Worm (Caenorhabditis elegans): ENCODE results near the gene srd-21.
A peak's percentile ranks its signal among the peaks of the same experiment; 100 is the strongest.

DNA sequence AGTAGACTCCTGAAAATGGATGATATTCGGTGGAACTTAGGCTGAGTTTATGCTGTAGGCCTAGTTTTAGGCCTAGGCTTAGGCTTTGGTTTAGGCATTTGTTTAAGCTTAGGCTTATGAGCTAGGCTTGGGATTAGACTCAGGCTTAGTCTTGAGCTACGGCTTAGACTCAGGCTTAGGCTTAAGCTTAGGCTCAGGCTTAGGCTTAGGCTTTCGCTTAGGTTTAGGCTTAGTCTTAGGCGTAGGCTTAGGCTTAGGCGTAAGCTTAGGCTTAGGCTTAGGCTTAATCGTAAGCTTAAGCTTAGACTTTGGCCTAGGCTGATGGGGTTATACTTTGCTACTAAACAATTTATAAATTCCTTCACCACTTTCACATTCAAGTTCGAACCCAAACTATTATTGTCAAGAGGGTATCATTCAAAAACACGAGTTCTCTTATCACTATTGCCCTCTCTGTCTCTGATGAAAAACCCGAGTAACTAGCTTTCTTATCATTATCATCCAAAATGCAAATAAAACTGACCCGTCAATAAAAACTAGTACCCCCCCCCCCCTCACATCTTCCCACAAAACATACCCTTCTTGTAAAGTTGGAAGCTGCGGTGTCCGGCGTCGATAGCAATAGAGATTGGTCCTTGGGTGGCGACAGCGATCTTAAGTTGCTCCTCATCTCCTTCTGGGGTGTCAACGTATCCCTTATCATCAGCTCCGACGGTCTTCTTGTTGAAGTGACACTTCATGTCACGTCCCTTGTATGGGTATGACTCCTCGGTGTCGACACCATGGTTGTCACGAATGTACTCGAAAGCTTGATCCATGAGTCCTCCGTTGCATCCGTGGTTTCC, 36.5 kb upstream of the srd-21 start:
- TF ChIP-seq nhr-237 (tag; optimal IDR thresholded peaks at IDR 0.05) (no peak), ama-1 (optimal IDR thresholded peaks at IDR 0.05) (peak; percentile 55), nhr-28 (tag; optimal IDR thresholded peaks at IDR 0.05) (no peak), pqm-1 (tag; optimal IDR thresholded peaks at IDR 0.05) (peak; percentile 44), lin-15B (tag; optimal IDR thresholded peaks at IDR 0.05) (no peak), ztf-11 (tag; optimal IDR thresholded peaks at IDR 0.05) (no peak), aly-2 (tag; optimal IDR thresholded peaks at IDR 0.05) (no peak), fkh-10 (GFP tag; optimal IDR thresholded peaks at IDR 0.05) (no peak), zag-1 (tag; optimal IDR thresholded peaks at IDR 0.05) (no peak)

Data from whole organism, L3 larva.